Fruit fly (Drosophila melanogaster) whole organism, pupa: ENCODE results near the gene CG31683.

Source experiments
- CG10348 ChIP-seq: fragments of 200-800 bp; sonication (Bioruptor generic); IDR thresholded peaks from 2 replicates; pipeline ENCODE4 v1.3.6; 2022; ENCODE audit warnings: missing biosample characterization, missing genetic modification characterization
- CG12605 ChIP-seq: fragments of 200-800 bp; sonication (Bioruptor generic); IDR thresholded peaks from 2 replicates; pipeline ENCODE4 v1.3.6; 2022; ENCODE audit warnings: missing biosample characterization, missing genetic modification characterization
- CG32121 ChIP-seq: fragments of 200-800 bp; sonication (Bioruptor generic); IDR thresholded peaks from 2 replicates; pipeline ENCODE4 v1.3.6; 2022; ENCODE audit warnings: missing biosample characterization, missing genetic modification characterization
- CG4496 ChIP-seq: fragments of 200-800 bp; sonication (Bioruptor generic); IDR thresholded peaks from 3 replicates; pipeline ENCODE4 v1.3.6; 2022; ENCODE audit warnings: missing biosample characterization, missing genetic modification characterization
- CG8159 ChIP-seq: fragments of 200-800 bp; sonication (Bioruptor generic); optimal IDR thresholded peaks from 3 replicates; lab custom pipeline; 2018; ENCODE audit warnings: missing biosample characterization, mild to moderate bottlenecking, missing genetic modification characterization, moderate library complexity
- D1 ChIP-seq: fragments of 200-800 bp; sonication (Bioruptor generic); optimal IDR thresholded peaks from 2 replicates; lab custom pipeline; 2018; ENCODE audit warnings: missing biosample characterization, mild to moderate bottlenecking, missing genetic modification characterization, moderate library complexity
- EcR ChIP-seq: fragments of 200-800 bp; sonication (Bioruptor generic); optimal IDR thresholded peaks from 3 replicates; lab custom pipeline; 2019; ENCODE audit warnings: missing biosample characterization, missing genetic modification characterization, mild to moderate bottlenecking, moderate library complexity, missing genetic modification reagents
- Ets98B ChIP-seq: fragments of 200-800 bp; sonication (Bioruptor generic); IDR thresholded peaks from 2 replicates; pipeline ENCODE4 v1.3.6; 2022; ENCODE audit warnings: missing biosample characterization, missing genetic modification characterization
- Pif1A ChIP-seq: fragments of 200-800 bp; sonication (Bioruptor generic); optimal IDR thresholded peaks from 3 replicates; lab custom pipeline; 2016; ENCODE audit warnings: missing biosample characterization, missing genetic modification characterization
- Snoo ChIP-seq: fragments of 200-800 bp; sonication (Bioruptor generic); optimal IDR thresholded peaks from 3 replicates; lab custom pipeline; 2017; ENCODE audit warnings: missing biosample characterization, mild to moderate bottlenecking, missing genetic modification characterization, inconsistent platforms
- fd96Ca ChIP-seq: fragments of 200-800 bp; sonication (Bioruptor generic); IDR thresholded peaks from 3 replicates; pipeline ENCODE4 v1.3.6; 2022; ENCODE audit warnings: missing biosample characterization, missing genetic modification characterization

DNA sequence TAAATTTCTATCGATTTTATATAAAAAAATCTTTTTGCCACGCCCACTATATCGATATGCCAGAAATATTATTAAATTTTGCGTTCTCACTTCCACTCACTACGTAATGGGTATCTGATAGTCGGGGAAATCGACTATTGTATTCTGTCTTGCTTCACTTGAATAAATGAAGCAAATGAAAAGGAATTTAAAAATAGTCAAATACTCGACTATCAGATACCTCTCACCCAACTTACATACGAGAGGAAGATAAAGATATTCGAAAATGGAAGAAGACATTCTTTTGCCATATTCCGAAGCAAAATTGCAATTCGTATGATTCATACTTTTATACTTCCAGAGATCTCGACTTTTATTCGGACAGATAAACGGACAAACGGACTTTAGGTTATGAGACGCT is 35.9 kb downstream of the CG31683 start:
- TF ChIP-seq D1 (tag; lab: Kevin White, UChicago) (no peak), EcR (GFP tag; lab: Kevin White, UChicago) (no peak), fd96Ca (GFP tag; lab: Robert Waterston, UW) (no peak), Snoo (no peak), CG4496 (no peak), CG10348 (no peak), CG8159 (tag; lab: Kevin White, UChicago) (no peak), Ets98B (GFP tag; lab: Robert Waterston, UW) (no peak), CG12605 (GFP tag; lab: Robert Waterston, UW) (no peak), Pif1A (no peak), CG32121 (GFP tag; lab: Robert Waterston, UW) (no peak)
